Fruit fly (Drosophila melanogaster) whole organism, prepupa: ENCODE results near the gene CG12519.
"Not testable (repeated sequence)": the region's sequence is repeated elsewhere in the genome, so short reads cannot be mapped to it uniquely, and the experiment has no call there.

Source experiments
- CG10631 ChIP-seq: fragments of 200-800 bp; sonication (Bioruptor generic); optimal IDR thresholded peaks from 2 replicates; lab custom pipeline; 2016; ENCODE audit warnings: missing biosample characterization, missing genetic modification characterization
- CG11294 ChIP-seq: fragments of 200-800 bp; sonication (Bioruptor generic); IDR thresholded peaks from 2 replicates; pipeline ENCODE4 v1.3.6; 2022; ENCODE audit warnings: missing biosample characterization, missing genetic modification characterization
- CG11762 ChIP-seq: fragments of 200-800 bp; sonication (Bioruptor generic); optimal IDR thresholded peaks from 3 replicates; lab custom pipeline; 2016; ENCODE audit warnings: missing biosample characterization, missing genetic modification characterization; ENCODE audit not compliant: insufficient read depth
- CG11902 ChIP-seq: fragments of 200-800 bp; sonication (Bioruptor generic); optimal IDR thresholded peaks from 3 replicates; lab custom pipeline; 2016; ENCODE audit warnings: missing biosample characterization, missing genetic modification characterization
- CG15336 ChIP-seq: fragments of 200-800 bp; sonication (Bioruptor generic); IDR thresholded peaks from 2 replicates; pipeline ENCODE4 v1.3.6; 2022; ENCODE audit warnings: missing biosample characterization, missing genetic modification characterization
- CG1621 ChIP-seq: fragments of 200-800 bp; sonication (Bioruptor generic); optimal IDR thresholded peaks from 3 replicates; lab custom pipeline; 2018; ENCODE audit warnings: missing biosample characterization, mild to moderate bottlenecking, missing genetic modification characterization
- CG16779 ChIP-seq: fragments of 200-800 bp; sonication (Bioruptor generic); optimal IDR thresholded peaks from 3 replicates; lab custom pipeline; 2017; ENCODE audit warnings: missing biosample characterization, mild to moderate bottlenecking, missing genetic modification characterization
- CG31627 ChIP-seq: fragments of 200-800 bp; sonication (Bioruptor generic); optimal IDR thresholded peaks from 3 replicates; lab custom pipeline; 2016; ENCODE audit warnings: missing biosample characterization, missing genetic modification characterization
- CG32006 ChIP-seq: fragments of 200-800 bp; sonication (Bioruptor generic); optimal IDR thresholded peaks from 3 replicates; lab custom pipeline; 2017; ENCODE audit warnings: missing biosample characterization, mild to moderate bottlenecking, missing genetic modification characterization
- CG3919 ChIP-seq: fragments of 200-800 bp; sonication (Bioruptor generic); optimal IDR thresholded peaks from 3 replicates; lab custom pipeline; 2016; ENCODE audit warnings: missing biosample characterization, missing genetic modification characterization
- CG6276 ChIP-seq: fragments of 200-800 bp; sonication (Bioruptor generic); optimal IDR thresholded peaks from 2 replicates; lab custom pipeline; 2017; ENCODE audit warnings: missing biosample characterization, mild to moderate bottlenecking, missing genetic modification characterization
- CG6792 ChIP-seq: fragments of 200-800 bp; sonication (Bioruptor generic); optimal IDR thresholded peaks from 3 replicates; lab custom pipeline; 2016; ENCODE audit warnings: missing biosample characterization, missing genetic modification characterization
- CG8119 ChIP-seq: fragments of 200-800 bp; sonication (Bioruptor generic); IDR thresholded peaks from 3 replicates; pipeline ENCODE4 v1.3.6; 2022; ENCODE audit warnings: missing biosample characterization, missing genetic modification characterization
- CG8319 ChIP-seq: fragments of 200-800 bp; sonication (Bioruptor generic); optimal IDR thresholded peaks from 3 replicates; lab custom pipeline; 2016; ENCODE audit warnings: missing biosample characterization, missing genetic modification characterization
- CG8632 ChIP-seq: fragments of 200-800 bp; sonication (Bioruptor generic); optimal IDR thresholded peaks from 3 replicates; lab custom pipeline; 2016; ENCODE audit warnings: missing biosample characterization, missing genetic modification characterization
- Eip75B ChIP-seq: fragments of 200-800 bp; sonication (Bioruptor generic); optimal IDR thresholded peaks from 3 replicates; lab custom pipeline; 2016; ENCODE audit warnings: missing biosample characterization, missing genetic modification characterization
- Eip78C ChIP-seq: fragments of 200-800 bp; sonication (Bioruptor generic); peaks from one replicate; lab custom pipeline; 2016; ENCODE audit warnings: missing biosample characterization, missing genetic modification characterization
- Eip93F ChIP-seq: fragments of 200-800 bp; sonication (Bioruptor generic); optimal IDR thresholded peaks from 2 replicates; lab custom pipeline; 2016; ENCODE audit warnings: missing biosample characterization, mild to moderate bottlenecking, missing genetic modification characterization
- Ets21C ChIP-seq: fragments of 200-800 bp; sonication (Bioruptor generic); optimal IDR thresholded peaks from 3 replicates; lab custom pipeline; 2016; ENCODE audit warnings: missing biosample characterization, missing genetic modification characterization
- Hr39 ChIP-seq: fragments of 200-800 bp; sonication (Bioruptor generic); optimal IDR thresholded peaks from 2 replicates; lab custom pipeline; 2016; ENCODE audit warnings: missing biosample characterization, missing genetic modification characterization
- Lpt ChIP-seq: fragments of 200-800 bp; sonication (Bioruptor generic); optimal IDR thresholded peaks from 3 replicates; lab custom pipeline; 2016; ENCODE audit warnings: missing biosample characterization, missing genetic modification characterization
- Met ChIP-seq: fragments of 200-800 bp; sonication (Bioruptor generic); optimal IDR thresholded peaks from 3 replicates; lab custom pipeline; 2016; ENCODE audit warnings: missing biosample characterization, missing genetic modification characterization
- Sox14 ChIP-seq: fragments of 200-800 bp; sonication (Bioruptor generic); optimal IDR thresholded peaks from 3 replicates; lab custom pipeline; 2016; ENCODE audit warnings: missing biosample characterization, missing genetic modification characterization
- dac ChIP-seq: fragments of 200-800 bp; sonication (Bioruptor generic); optimal IDR thresholded peaks from 2 replicates; lab custom pipeline; 2017; ENCODE audit warnings: missing biosample characterization, mild to moderate bottlenecking, missing genetic modification characterization
- eg ChIP-seq: fragments of 200-800 bp; sonication (Bioruptor generic); IDR thresholded peaks from 3 replicates; pipeline ENCODE4 v1.3.6; 2022; ENCODE audit warnings: missing biosample characterization, missing genetic modification characterization
- fd59A ChIP-seq: fragments of 200-800 bp; sonication (Bioruptor generic); optimal IDR thresholded peaks from 2 replicates; lab custom pipeline; 2017; ENCODE audit warnings: missing biosample characterization, mild to moderate bottlenecking, missing genetic modification characterization, missing genetic modification reagents
- fd85E ChIP-seq: fragments of 200-800 bp; sonication (Bioruptor generic); optimal IDR thresholded peaks from 3 replicates; lab custom pipeline; 2016; ENCODE audit warnings: missing biosample characterization, missing genetic modification characterization
- fkh ChIP-seq: fragments of 200-800 bp; sonication (Bioruptor generic); optimal IDR thresholded peaks from 3 replicates; lab custom pipeline; 2017; ENCODE audit warnings: missing biosample characterization, mild to moderate bottlenecking, missing genetic modification characterization, moderate library complexity
- pdm3 ChIP-seq: fragments of 200-800 bp; sonication (Bioruptor generic); optimal IDR thresholded peaks from 3 replicates; lab custom pipeline; 2016; ENCODE audit warnings: missing biosample characterization, missing genetic modification characterization
- salr ChIP-seq, 2 experiments: fragments of 200-800 bp; sonication (Bioruptor generic); optimal IDR thresholded peaks; 3 replicates each; lab custom pipeline; 2016 to 2018; ENCODE audit warnings: missing biosample characterization in 2 of 2, missing genetic modification characterization in 2 of 2, mild to moderate bottlenecking in 1 of 2
- svp ChIP-seq: fragments of 200-800 bp; sonication (Bioruptor generic); peaks from one replicate; lab custom pipeline; 2016; ENCODE audit warnings: missing biosample characterization, missing genetic modification characterization
- vri ChIP-seq: fragments of 200-800 bp; sonication (Bioruptor generic); optimal IDR thresholded peaks from 3 replicates; lab custom pipeline; 2016; ENCODE audit warnings: missing biosample characterization, mild to moderate bottlenecking, missing genetic modification characterization

Gene CG12519

dm6 chr3L:19486398-19486797 lies 14.1 kb downstream of the CG12519 start, which contains the start of gene brv1:
TSS of gene brv1 (minus strand) at chr3L:19486498.
- TF ChIP-seq CG8632 (no peak), Hr39 (no peak), Eip75B (GFP tag; lab: Kevin White, UChicago) (no peak), CG31627 (GFP tag; lab: Kevin White, UChicago) (no peak), eg (no peak), CG8119 (GFP tag; lab: Robert Waterston, UW) (no peak), pdm3 (GFP tag; lab: Kevin White, UChicago) (no peak), svp (GFP tag; lab: Kevin White, UChicago) (no peak), Sox14 (no peak), CG6792 (GFP tag; lab: Kevin White, UChicago) (no peak), CG10631 (GFP tag; lab: Kevin White, UChicago) (no peak), CG11762 (GFP tag; lab: Kevin White, UChicago) (no peak), CG11902 (GFP tag; lab: Kevin White, UChicago) (no peak), CG15336 (GFP tag; lab: Robert Waterston, UW) (no peak), salr (GFP tag; optimal IDR thresholded peaks at IDR 0.05; lab: Kevin White, UChicago) (no peak), CG8319 (GFP tag; lab: Kevin White, UChicago) (no peak), CG11294 (GFP tag; lab: Robert Waterston, UW) (no peak), vri (GFP tag; lab: Kevin White, UChicago) (no peak), CG3919 (no peak)

dm6 chr3L:19487260-19487659 lies 15.0 kb downstream of the CG12519 start, which contains the start of gene CG32212:
TSS of gene CG32212 (plus strand) at chr3L:19487560.
- not testable (repeated sequence) for TF ChIP-seq Eip75B (GFP tag; lab: Kevin White, UChicago); CG11762 (GFP tag; lab: Kevin White, UChicago); eg

dm6 chr3L:19494954-19495353 lies 22.7 kb downstream of the CG12519 start:
- TF ChIP-seq svp (GFP tag; lab: Kevin White, UChicago) (peak; percentile 32), CG3919 (no peak), Sox14 (no peak), Lpt (GFP tag; lab: Kevin White, UChicago) (no peak), Eip93F (GFP tag; lab: Kevin White, UChicago) (no peak)

dm6 chr3L:19495991-19496588 lies 23.8 kb downstream of the CG12519 start:
- TF ChIP-seq svp (GFP tag; lab: Kevin White, UChicago), result peak; percentile 80
- TF ChIP-seq Met (GFP tag; lab: Kevin White, UChicago), result no peak
- TF ChIP-seq dac (GFP tag; lab: Kevin White, UChicago), result no peak
- TF ChIP-seq vri (GFP tag; lab: Kevin White, UChicago), result no peak
- TF ChIP-seq Ets21C, result no peak
- TF ChIP-seq CG1621 (tag; lab: Kevin White, UChicago), result no peak
- peak; percentile 44 for TF ChIP-seq Eip78C (GFP tag; lab: Kevin White, UChicago)
- TF ChIP-seq fkh (GFP tag; lab: Kevin White, UChicago), result peak; percentile 71
- no peak for TF ChIP-seq fd85E

dm6 chr3L:19496600-19496999 lies 24.3 kb downstream of the CG12519 start:
- TF ChIP-seq CG8319 (GFP tag; lab: Kevin White, UChicago), result no peak
- no peak for TF ChIP-seq Met (GFP tag; lab: Kevin White, UChicago)
- TF ChIP-seq CG6276 (GFP tag; lab: Kevin White, UChicago), result no peak
- no peak for TF ChIP-seq fd59A (GFP tag; lab: Kevin White, UChicago)
- TF ChIP-seq CG32006, result peak; percentile 6
- no peak for TF ChIP-seq CG16779 (tag; lab: Kevin White, UChicago)
- TF ChIP-seq svp (GFP tag; lab: Kevin White, UChicago), result peak; percentile 78
- TF ChIP-seq, all 60 proteins: peak for 2
